Fruit fly (Drosophila melanogaster): ENCODE measurements around the gene Mrp4.

DNA sequence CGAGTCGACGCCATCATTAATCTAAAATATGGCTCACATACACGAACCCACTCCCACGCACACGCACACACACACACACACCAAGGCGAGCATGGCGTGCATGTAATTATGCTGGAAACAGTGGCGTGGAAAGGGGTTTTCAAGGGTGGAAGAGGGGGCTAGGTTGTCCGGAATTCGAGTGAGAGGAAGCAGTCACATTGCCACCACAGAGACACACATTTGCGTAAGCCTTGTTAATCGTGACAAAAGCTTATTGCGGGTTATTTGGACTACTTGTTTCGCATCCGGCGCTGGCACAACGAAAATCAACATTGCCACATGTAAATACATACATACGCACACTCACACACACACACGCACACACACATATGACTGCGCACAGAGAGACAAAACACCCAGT lies 14.1 kb upstream of the Mrp4 start:
- TF ChIP-seq pan (optimal IDR thresholded peaks at IDR 0.05) (no peak), psq (optimal IDR thresholded peaks at IDR 0.05) (no peak), usp (GFP tag; optimal IDR thresholded peaks at IDR 0.05) (no peak), Dll (optimal IDR thresholded peaks at IDR 0.05) (no peak), CG8478 (optimal IDR thresholded peaks at IDR 0.05) (no peak)
